Fruit fly (Drosophila melanogaster) whole organism, embryonic: Measurements from ENCODE around the gene CG9961.

Experiments used
- Abd-B ChIP-seq: fragments of 200-800 bp; sonication (Bioruptor generic); optimal IDR thresholded peaks from 2 replicates; lab custom pipeline; 2018; ENCODE audit warnings: missing biosample characterization, mild to moderate bottlenecking, missing genetic modification characterization, moderate library complexity
- Atf-2 ChIP-seq: fragments of 200-800 bp; sonication (Bioruptor generic); optimal IDR thresholded peaks from 2 replicates; lab custom pipeline; 2016; ENCODE audit warnings: missing biosample characterization, missing genetic modification characterization
- CG10147 ChIP-seq: fragments of 200-800 bp; sonication (Bioruptor generic); optimal IDR thresholded peaks from 2 replicates; lab custom pipeline; 2019; ENCODE audit warnings: missing biosample characterization, mild to moderate bottlenecking, missing genetic modification characterization, moderate library complexity
- CG11398 ChIP-seq: fragments of 200-800 bp; sonication (Bioruptor generic); optimal IDR thresholded peaks from 2 replicates; lab custom pipeline; 2016; ENCODE audit warnings: missing biosample characterization, missing genetic modification characterization
- CG12942 ChIP-seq: fragments of 200-800 bp; sonication (Bioruptor generic); optimal IDR thresholded peaks from 3 replicates; lab custom pipeline; 2016; ENCODE audit warnings: missing biosample characterization, missing genetic modification characterization
- CG13424 ChIP-seq: fragments of 200-800 bp; sonication (Bioruptor generic); optimal IDR thresholded peaks from 2 replicates; lab custom pipeline; 2019; ENCODE audit warnings: missing biosample characterization, mild to moderate bottlenecking, missing genetic modification characterization, moderate library complexity
- CG13894 ChIP-seq: fragments of 200-800 bp; sonication (Bioruptor generic); optimal IDR thresholded peaks from 3 replicates; lab custom pipeline; 2018; ENCODE audit warnings: missing biosample characterization, mild to moderate bottlenecking, missing genetic modification characterization, moderate library complexity
- CG15601 ChIP-seq: fragments of 200-800 bp; sonication (Bioruptor generic); optimal IDR thresholded peaks from 3 replicates; lab custom pipeline; 2019; ENCODE audit warnings: missing biosample characterization, mild to moderate bottlenecking, missing genetic modification characterization, moderate library complexity
- CG18011 ChIP-seq: fragments of 200-800 bp; sonication (Bioruptor generic); optimal IDR thresholded peaks from 2 replicates; lab custom pipeline; 2017; ENCODE audit warnings: missing biosample characterization, missing genetic modification characterization, mild to moderate bottlenecking, moderate library complexity, missing genotype
- CG3065 ChIP-seq: fragments of 200-800 bp; sonication (Bioruptor generic); optimal IDR thresholded peaks from 2 replicates; lab custom pipeline; 2016; ENCODE audit warnings: missing biosample characterization, missing genetic modification characterization
- CG31441 ChIP-seq: fragments of 200-800 bp; sonication (Bioruptor generic); IDR thresholded peaks from 2 replicates; pipeline ENCODE4 v1.3.6; 2022; ENCODE audit warnings: missing biosample characterization, missing genetic modification characterization
- CG3163 ChIP-seq: fragments of 200-800 bp; sonication (Bioruptor generic); optimal IDR thresholded peaks from 3 replicates; lab custom pipeline; 2016; ENCODE audit warnings: missing biosample characterization, missing genetic modification characterization
- CG3407 ChIP-seq: fragments of 200-800 bp; sonication (Bioruptor generic); optimal IDR thresholded peaks from 2 replicates; lab custom pipeline; 2018; ENCODE audit warnings: missing biosample characterization, mild to moderate bottlenecking, missing genetic modification characterization
- CG34422 ChIP-seq: fragments of 200-800 bp; sonication (Bioruptor generic); IDR thresholded peaks from 3 replicates; pipeline ENCODE4 v1.3.6; 2022; ENCODE audit warnings: missing biosample characterization, missing genetic modification characterization
- CG4282 ChIP-seq: fragments of 200-800 bp; sonication (Bioruptor generic); optimal IDR thresholded peaks from 2 replicates; lab custom pipeline; 2016; ENCODE audit warnings: missing biosample characterization, missing genetic modification characterization
- CG43689 ChIP-seq: fragments of 200-800 bp; sonication (Bioruptor generic); IDR thresholded peaks from 2 replicates; pipeline ENCODE4 v1.3.6; 2022; ENCODE audit warnings: missing biosample characterization, missing genetic modification characterization
- CG7987 ChIP-seq: fragments of 200-800 bp; sonication (Bioruptor generic); optimal IDR thresholded peaks from 2 replicates; lab custom pipeline; 2018; ENCODE audit warnings: missing biosample characterization, mild to moderate bottlenecking, missing genetic modification characterization, moderate library complexity
- CG9817 ChIP-seq: fragments of 200-800 bp; sonication (Bioruptor generic); optimal IDR thresholded peaks from 2 replicates; lab custom pipeline; 2018; ENCODE audit warnings: missing biosample characterization, mild to moderate bottlenecking, missing genetic modification characterization, moderate library complexity
- CkIIα-i1 ChIP-seq: fragments of 200-800 bp; sonication (Bioruptor generic); IDR thresholded peaks from 2 replicates; pipeline ENCODE4 v1.3.6; 2022; ENCODE audit warnings: missing biosample characterization, missing genetic modification characterization
- Dbx ChIP-seq: fragments of 200-800 bp; sonication (Bioruptor generic); IDR thresholded peaks from 3 replicates; pipeline ENCODE4 v1.3.6; 2022; ENCODE audit warnings: missing biosample characterization, missing genetic modification characterization
- Doc2 ChIP-seq: fragments of 200-800 bp; sonication (Bioruptor generic); IDR thresholded peaks from 2 replicates; pipeline ENCODE4 v1.3.6; 2022; ENCODE audit warnings: missing biosample characterization, missing genetic modification characterization
- Elba2 ChIP-seq: fragments of 200-800 bp; sonication (Bioruptor generic); optimal IDR thresholded peaks from 3 replicates; lab custom pipeline; 2016; ENCODE audit warnings: missing biosample characterization, missing genetic modification characterization
- Ets65A ChIP-seq: fragments of 200-800 bp; sonication (Bioruptor generic); peaks from one replicate; lab custom pipeline; 2016; ENCODE audit warnings: missing biosample characterization, missing genetic modification characterization
- Fer1 ChIP-seq: fragments of 200-800 bp; sonication (Bioruptor generic); optimal IDR thresholded peaks from 2 replicates; lab custom pipeline; 2017; ENCODE audit warnings: missing biosample characterization, mild to moderate bottlenecking, missing genetic modification characterization
- H2.0 ChIP-seq: fragments of 200-800 bp; sonication (Bioruptor generic); IDR thresholded peaks from 2 replicates; pipeline ENCODE4 v1.3.6; 2022; ENCODE audit warnings: missing biosample characterization, missing genetic modification characterization
- HHEX ChIP-seq: fragments of 200-800 bp; sonication (Bioruptor generic); optimal IDR thresholded peaks from 3 replicates; lab custom pipeline; 2017; ENCODE audit warnings: missing biosample characterization, mild to moderate bottlenecking, missing genetic modification characterization, missing genetic modification reagents
- HmgD ChIP-seq: fragments of 200-800 bp; sonication (Bioruptor generic); optimal IDR thresholded peaks from 3 replicates; lab custom pipeline; 2016; ENCODE audit warnings: missing biosample characterization, missing genetic modification characterization
- Hmx ChIP-seq: fragments of 200-800 bp; sonication (Bioruptor generic); optimal IDR thresholded peaks from 2 replicates; lab custom pipeline; 2016; ENCODE audit warnings: missing biosample characterization, missing genetic modification characterization
- Hr78 ChIP-seq, 2 experiments: fragments of 200-800 bp in 1 of 2; fragments of >200 bp in 1 of 2; sonication (Bioruptor generic) in 1 of 2; optimal IDR thresholded peaks; 2 replicates each; lab custom pipeline; 2017 to 2019; ENCODE audit warnings: missing biosample characterization in 2 of 2, missing genetic modification characterization in 2 of 2, mild to moderate bottlenecking in 1 of 2, moderate library complexity in 1 of 2
- Lpt ChIP-seq: fragments of >200 bp; optimal IDR thresholded peaks from 2 replicates; lab custom pipeline; 2018; ENCODE audit warnings: missing biosample characterization, missing genetic modification characterization
- MESR4 ChIP-seq: fragments of 200-800 bp; sonication (Bioruptor generic); optimal IDR thresholded peaks from 2 replicates; lab custom pipeline; 2018; ENCODE audit warnings: missing biosample characterization, mild to moderate bottlenecking, missing genetic modification characterization, moderate library complexity
- NC2β ChIP-seq: fragments of 200-800 bp; sonication (Bioruptor generic); optimal IDR thresholded peaks from 2 replicates; lab custom pipeline; 2016; ENCODE audit warnings: missing biosample characterization, missing genetic modification characterization
- Pdp1 ChIP-seq, 2 experiments: fragments of 200-800 bp; sonication (Bioruptor generic); optimal IDR thresholded peaks; 3 replicates each; lab custom pipeline; 2016; ENCODE audit warnings: missing biosample characterization in 2 of 2, missing genetic modification characterization in 2 of 2, mild to moderate bottlenecking in 1 of 2, moderate library complexity in 1 of 2
- Poxn ChIP-seq: fragments of 200-800 bp; sonication (Bioruptor generic); IDR thresholded peaks from 2 replicates; pipeline ENCODE4 v1.3.6; 2022; ENCODE audit warnings: missing biosample characterization, missing genetic modification characterization
- Rfx ChIP-seq: fragments of 200-800 bp; sonication (Bioruptor generic); IDR thresholded peaks from 2 replicates; pipeline ENCODE4 v1.3.6; 2022; ENCODE audit warnings: missing biosample characterization, missing genetic modification characterization
- Side ChIP-seq: fragments of 200-800 bp; sonication (Bioruptor generic); optimal IDR thresholded peaks from 2 replicates; lab custom pipeline; 2016; ENCODE audit warnings: missing biosample characterization, missing genetic modification characterization
- Tbp ChIP-seq: fragments of >200 bp; optimal IDR thresholded peaks from 2 replicates; lab custom pipeline; 2018; ENCODE audit warnings: missing biosample characterization, missing genetic modification characterization
- ara ChIP-seq: fragments of 200-800 bp; sonication (Bioruptor generic); IDR thresholded peaks from 2 replicates; pipeline ENCODE4 v1.3.6; 2022; ENCODE audit warnings: missing biosample characterization, missing genetic modification characterization
- bcd ChIP-seq: fragments of 200-800 bp; sonication (Bioruptor generic); optimal IDR thresholded peaks from 2 replicates; lab custom pipeline; 2017; ENCODE audit warnings: missing biosample characterization, mild to moderate bottlenecking, missing genetic modification characterization
- croc ChIP-seq: fragments of 200-800 bp; sonication (Bioruptor generic); conservative IDR thresholded peaks from 3 replicates; pipeline ENCODE4 v1.3.6; 2022; ENCODE audit warnings: missing biosample characterization, missing genetic modification characterization
- disco-r ChIP-seq: fragments of 200-800 bp; sonication (Bioruptor generic); optimal IDR thresholded peaks from 2 replicates; lab custom pipeline; 2016; ENCODE audit warnings: missing biosample characterization, missing genetic modification characterization
- dmrt11E ChIP-seq: fragments of 200-800 bp; sonication (Bioruptor generic); optimal IDR thresholded peaks from 3 replicates; lab custom pipeline; 2018; ENCODE audit warnings: missing biosample characterization, mild to moderate bottlenecking, missing genetic modification characterization, moderate library complexity
- gce ChIP-seq: fragments of 200-800 bp; sonication (Bioruptor generic); IDR thresholded peaks from 3 replicates; pipeline ENCODE4 v1.3.6; 2022; ENCODE audit warnings: missing biosample characterization, missing genetic modification characterization
- gem ChIP-seq: fragments of 200-800 bp; sonication (Bioruptor generic); optimal IDR thresholded peaks from 2 replicates; lab custom pipeline; 2019; ENCODE audit warnings: missing biosample characterization, mild to moderate bottlenecking, missing genetic modification characterization, moderate library complexity
- lab ChIP-seq: fragments of 200-800 bp; sonication (Bioruptor generic); optimal IDR thresholded peaks from 3 replicates; lab custom pipeline; 2017; ENCODE audit warnings: missing biosample characterization, missing genetic modification characterization, mild to moderate bottlenecking, moderate library complexity, missing genetic modification reagents
- pho ChIP-seq: fragments of 200-800 bp; sonication (Bioruptor generic); optimal IDR thresholded peaks from 2 replicates; lab custom pipeline; 2016; ENCODE audit warnings: missing biosample characterization, missing genetic modification characterization
- pita ChIP-seq: fragments of 200-800 bp; sonication (Bioruptor generic); optimal IDR thresholded peaks from 2 replicates; lab custom pipeline; 2017; ENCODE audit warnings: missing biosample characterization, mild to moderate bottlenecking, missing genetic modification characterization
- pnt ChIP-seq: fragments of 200-800 bp; sonication (Bioruptor generic); optimal IDR thresholded peaks from 3 replicates; lab custom pipeline; 2016; ENCODE audit warnings: missing biosample characterization, missing genetic modification characterization
- pum ChIP-seq: fragments of 200-800 bp; sonication (Bioruptor generic); optimal IDR thresholded peaks from 2 replicates; lab custom pipeline; 2016; ENCODE audit warnings: missing biosample characterization, missing genetic modification characterization
- sens-2 ChIP-seq: fragments of 200-800 bp; sonication (Bioruptor generic); IDR thresholded peaks from 2 replicates; pipeline ENCODE4 v1.3.6; 2022; ENCODE audit warnings: missing biosample characterization, missing genetic modification characterization
- sima ChIP-seq: fragments of 200-800 bp; sonication (Bioruptor generic); optimal IDR thresholded peaks from 2 replicates; lab custom pipeline; 2016; ENCODE audit warnings: missing biosample characterization, missing genetic modification characterization
- tin ChIP-seq: fragments of 200-800 bp; sonication (Bioruptor generic); optimal IDR thresholded peaks from 3 replicates; lab custom pipeline; 2016; ENCODE audit warnings: missing biosample characterization, missing genetic modification characterization

Gene CG9961

DNA sequence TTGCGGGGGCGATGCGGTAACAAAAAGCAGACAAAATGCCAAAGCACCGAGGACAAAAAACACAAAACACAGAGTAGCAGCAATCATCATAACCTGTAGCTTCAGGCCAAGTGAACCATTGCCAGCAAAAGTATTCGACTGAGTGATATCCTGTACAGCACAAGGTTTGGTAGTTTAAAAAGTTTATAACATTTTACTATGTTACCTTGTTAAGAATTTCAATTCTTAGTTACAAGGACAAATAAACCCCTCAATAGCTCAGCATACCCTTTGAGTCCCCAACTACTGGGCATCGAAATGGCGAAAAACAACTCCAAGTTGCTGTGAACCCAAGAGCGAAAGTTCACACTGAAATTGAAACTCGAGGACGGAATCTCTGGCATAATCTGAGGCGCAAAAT, 21.6 kb downstream of the CG9961 start:
- no peak for TF ChIP-seq H2.0 (GFP tag; lab: Robert Waterston, UW)
- no peak for TF ChIP-seq CG10147
- TF ChIP-seq Tbp: no peak
- no peak for TF ChIP-seq CG12942 (GFP tag; lab: Kevin White, UChicago)
- peak; percentile 65 for TF ChIP-seq Rfx (GFP tag; lab: Robert Waterston, UW)
- peak; percentile 17 for TF ChIP-seq Fer1
- 0 out of 3 replicates have a peak, but pooled peaks have one; percentile 31 for TF ChIP-seq Dbx (GFP tag; lab: Robert Waterston, UW)
- no peak for TF ChIP-seq disco-r
- TF ChIP-seq HmgD (GFP tag; lab: Kevin White, UChicago): no peak
- no peak for TF ChIP-seq sima
- peak; percentile 7 for TF ChIP-seq HHEX (GFP tag; lab: Kevin White, UChicago)
- TF ChIP-seq Side: no peak
- TF ChIP-seq CG13894 (tag; lab: Kevin White, UChicago): no peak
- TF ChIP-seq croc (GFP tag; lab: Robert Waterston, UW): no peak
- TF ChIP-seq Atf-2 (GFP tag; lab: Kevin White, UChicago): no peak
- TF ChIP-seq CG3407 (GFP tag; lab: Kevin White, UChicago): no peak
- TF ChIP-seq bcd (GFP tag; lab: Kevin White, UChicago): peak; percentile 12
- no peak for TF ChIP-seq ara
- no peak for TF ChIP-seq tin
- TF ChIP-seq CkIIα-i1: no peak
- TF ChIP-seq CG15601 (tag; lab: Kevin White, UChicago): no peak
- no peak for TF ChIP-seq Poxn (GFP tag; lab: Robert Waterston, UW)
- no peak for TF ChIP-seq dmrt11E (tag; lab: Kevin White, UChicago)
- TF ChIP-seq CG18011 (GFP tag; lab: Kevin White, UChicago): no peak
- TF ChIP-seq pho (GFP tag; lab: Kevin White, UChicago): peak; percentile 13
- no peak for TF ChIP-seq Hmx (GFP tag; lab: Kevin White, UChicago)
- no peak for TF ChIP-seq Hr78 (GFP tag; optimal IDR thresholded peaks at IDR 0.05; lab: Kevin White, UChicago)
- no peak for TF ChIP-seq CG31441
- peak; percentile 8 for TF ChIP-seq CG13424 (tag; lab: Kevin White, UChicago)
- TF ChIP-seq Lpt: no peak
- no peak for TF ChIP-seq NC2β (GFP tag; lab: Kevin White, UChicago)
- no peak for TF ChIP-seq CG43689 (GFP tag; lab: Robert Waterston, UW)
- no peak for TF ChIP-seq MESR4 (GFP tag; lab: Kevin White, UChicago)
- TF ChIP-seq pum (GFP tag; lab: Kevin White, UChicago): no peak
- TF ChIP-seq CG11398: no peak
- TF ChIP-seq Ets65A (GFP tag; lab: Kevin White, UChicago): peak; percentile 91
- peak; percentile 45 for TF ChIP-seq gem (tag; lab: Kevin White, UChicago)
- TF ChIP-seq Pdp1 (GFP tag; optimal IDR thresholded peaks at IDR 0.05; lab: Kevin White, UChicago): no peak
- TF ChIP-seq Doc2: no peak
- no peak for TF ChIP-seq CG3065
- TF ChIP-seq CG4282 (GFP tag; lab: Kevin White, UChicago): no peak
- TF ChIP-seq Abd-B: no peak
- no peak for TF ChIP-seq CG3163 (GFP tag; lab: Kevin White, UChicago)
- no peak for TF ChIP-seq gce (GFP tag; lab: Robert Waterston, UW)
- peak; percentile 60 for TF ChIP-seq lab
- TF ChIP-seq pita: no peak
- no peak for TF ChIP-seq CG34422
- TF ChIP-seq CG9817 (tag; lab: Kevin White, UChicago): no peak
- no peak for TF ChIP-seq pnt
- no peak for TF ChIP-seq CG7987
- no peak for TF ChIP-seq Elba2 (GFP tag; lab: Kevin White, UChicago)
- TF ChIP-seq sens-2 (GFP tag; lab: Robert Waterston, UW): no peak
